Fruit fly (Drosophila melanogaster): ENCODE measurements around the gene CG32032.
A peak's percentile ranks its signal among the peaks of the same experiment; 100 is the strongest.

DNA sequence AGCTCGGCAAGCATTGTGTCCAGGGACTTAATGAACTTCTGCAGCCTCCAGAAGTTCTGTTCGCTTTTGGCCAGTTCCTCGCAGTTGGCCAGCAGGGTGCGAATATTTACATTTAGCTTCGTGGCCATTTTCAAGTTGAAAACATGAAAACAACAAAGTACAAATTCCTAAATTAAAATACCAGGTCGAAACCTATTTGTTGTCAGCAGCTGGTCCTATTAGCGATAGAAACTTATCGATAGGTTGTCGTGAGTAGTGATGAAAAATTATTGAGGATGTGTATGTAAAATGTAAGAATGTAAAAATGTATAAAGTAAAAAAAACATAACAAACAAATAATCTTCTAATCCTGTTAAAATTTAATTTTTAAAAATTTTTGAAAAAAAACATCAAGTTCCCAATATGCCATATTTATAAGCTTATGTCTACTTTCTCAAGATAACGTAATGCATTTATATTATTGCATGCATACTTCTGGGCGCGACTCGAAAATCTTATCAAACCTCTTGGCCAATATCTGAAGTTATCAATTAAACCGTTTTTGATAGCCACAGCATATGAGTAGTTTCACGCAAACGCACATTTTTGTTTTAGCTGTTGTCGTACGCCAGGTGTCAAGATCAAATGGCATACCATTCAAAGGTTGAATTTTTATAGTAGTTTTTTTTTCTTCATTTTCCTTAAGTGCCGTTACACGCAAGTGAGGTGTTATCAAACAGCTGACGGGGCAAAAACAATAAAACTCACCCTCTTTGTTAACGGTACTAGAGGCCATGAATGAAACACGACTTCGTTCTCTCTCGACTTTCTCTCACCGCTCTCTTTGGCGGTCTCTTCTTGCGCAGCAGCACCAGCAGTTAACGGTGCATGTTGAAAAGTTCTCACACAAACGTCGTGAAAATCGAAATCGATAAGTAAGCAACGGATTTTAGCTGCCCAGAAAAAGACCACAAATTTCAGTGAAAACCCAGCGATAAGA lies 44.4 kb downstream of the CG32032 start, which contains the start of the genes Use1 and nwk:
- TF ChIP-seq Clk (GFP tag; optimal IDR thresholded peaks at IDR 0.05) (no peak), kay (GFP tag; ENCODE audit: borderline replicate concordance) (no peak), CG7101 (tag; optimal IDR thresholded peaks at IDR 0.05) (no peak), toe (GFP tag; optimal IDR thresholded peaks at IDR 0.05) (no peak), bab1 (GFP tag; optimal IDR thresholded peaks at IDR 0.05) (peak; percentile 20), CG5204 (GFP tag; optimal IDR thresholded peaks at IDR 0.05) (no peak)
